Worm (Caenorhabditis elegans) whole organism, late embryonic: ENCODE measurements around the gene drd-1.

Experiments
- F13H6.1 ChIP-seq: sonication (generic microtip); optimal IDR thresholded peaks from 2 replicates; lab custom pipeline; 2016; ENCODE audit warnings: missing genetic modification characterization, missing compliant biosample characterization
- K09A11.1 ChIP-seq: sonication (generic microtip); optimal IDR thresholded peaks from 2 replicates; lab custom pipeline; 2017; ENCODE audit warnings: antibody characterized with exemption, mild to moderate bottlenecking, missing genetic modification characterization, missing compliant biosample characterization; ENCODE audit not compliant: insufficient read depth
- ama-1 ChIP-seq: fragments of 150-350 bp; optimal IDR thresholded peaks from 2 replicates; lab custom pipeline; 2014
- ets-4 ChIP-seq: sonication (generic microtip); optimal IDR thresholded peaks from 2 replicates; lab custom pipeline; 2016; ENCODE audit warnings: missing genetic modification characterization, missing compliant biosample characterization
- eyg-1 ChIP-seq: sonication (generic microtip); optimal IDR thresholded peaks from 2 replicates; lab custom pipeline; 2016; ENCODE audit warnings: missing genotype, missing genetic modification characterization, missing compliant biosample characterization
- hlh-30 ChIP-seq: sonication (generic microtip); optimal IDR thresholded peaks from 2 replicates; lab custom pipeline; 2017; ENCODE audit warnings: antibody characterized with exemption, missing genetic modification characterization, missing compliant biosample characterization; ENCODE audit not compliant: insufficient read depth
- lin-11 ChIP-seq: fragments of 200-800 bp; sonication (Bioruptor generic); optimal IDR thresholded peaks from 2 replicates; lab custom pipeline; 2018; ENCODE audit warnings: mild to moderate bottlenecking, missing genetic modification characterization, missing compliant biosample characterization
- madf-2 ChIP-seq: sonication (generic microtip); optimal IDR thresholded peaks from 2 replicates; lab custom pipeline; 2017; ENCODE audit warnings: missing genetic modification characterization, missing compliant biosample characterization
- nhr-11 ChIP-seq: fragments of 150-350 bp; optimal IDR thresholded peaks from 2 replicates; lab custom pipeline; 2014; ENCODE audit warnings: missing biosample characterization, missing genetic modification characterization
- syd-9 ChIP-seq: sonication (generic microtip); optimal IDR thresholded peaks from 2 replicates; lab custom pipeline; 2016; ENCODE audit warnings: mild to moderate bottlenecking, missing genetic modification characterization, moderate library complexity, missing compliant biosample characterization

ce11 chrII:8354233-8354750 lies 33.6 kb upstream of the drd-1 start, which contains the start of gene C26D10.6:
- TF ChIP-seq ets-4 (tag; lab: Kevin White, UChicago) (no peak), K09A11.1 (tag; lab: Kevin White, UChicago) (no peak), lin-11 (no peak), eyg-1 (tag; lab: Kevin White, UChicago) (no peak), F13H6.1 (tag; lab: Kevin White, UChicago) (no peak), nhr-11 (tag; lab: Kevin White, UChicago) (no peak), ama-1 (lab: Kevin White, UChicago) (no peak), syd-9 (tag; lab: Kevin White, UChicago) (no peak), madf-2 (tag; lab: Kevin White, UChicago) (no peak), hlh-30 (no peak)
